Worm (Caenorhabditis elegans) whole organism, L1 larva: ENCODE data around the gene C27H5.2.

Source experiments
- nhr-19 ChIP-seq: fragments of 200-800 bp; sonication (Bioruptor generic); conservative IDR thresholded peaks from 2 replicates; pipeline ENCODE4 v1.3.6; 2022; ENCODE audit warnings: missing genetic modification characterization, missing compliant biosample characterization
- nhr-76 ChIP-seq: sonication (generic microtip); optimal IDR thresholded peaks from 2 replicates; lab custom pipeline; 2017; ENCODE audit warnings: missing biosample characterization, missing genetic modification characterization
- tlp-1 ChIP-seq: fragments of 150-350 bp; optimal IDR thresholded peaks from 2 replicates; lab custom pipeline; 2014; ENCODE audit warnings: missing biosample characterization, missing genetic modification characterization

DNA sequence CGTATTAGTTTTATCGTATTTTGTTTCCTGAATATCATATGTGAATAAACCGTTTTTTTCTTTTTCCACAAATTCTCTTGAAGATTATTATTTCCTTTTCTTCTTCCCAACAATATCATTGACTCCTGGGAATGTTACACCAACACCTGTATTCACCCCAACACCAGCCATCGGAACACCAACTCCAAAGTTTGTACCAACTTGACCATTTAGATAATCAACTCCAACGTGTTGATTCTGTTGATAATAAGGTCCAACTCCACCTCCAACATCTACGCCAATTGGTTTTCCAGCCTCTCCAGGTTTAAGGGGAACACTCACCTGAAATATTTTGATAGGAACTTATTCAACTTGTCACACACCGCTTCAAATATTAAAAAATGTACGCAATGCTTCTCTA is 42.1 kb downstream of the C27H5.2 start:
- TF ChIP-seq nhr-76 (tag; lab: Kevin White, UChicago) (no peak), tlp-1 (tag; lab: Kevin White, UChicago) (no peak), nhr-19 (0 out of 2 replicates have a peak, but pooled peaks have one; percentile 6)
